Worm (Caenorhabditis elegans) whole organism, late embryonic: ENCODE measurements around the gene F28B1.2.

Experiments used
- C08G9.2 ChIP-seq: sonication (generic microtip); optimal IDR thresholded peaks from 2 replicates; lab custom pipeline; 2016; ENCODE audit warnings: mild to moderate bottlenecking, missing genetic modification characterization, moderate library complexity, missing compliant biosample characterization
- T23F11.4 ChIP-seq: fragments of 200-800 bp; sonication (Bioruptor generic); optimal IDR thresholded peaks from 2 replicates; lab custom pipeline; 2018; ENCODE audit warnings: mild to moderate bottlenecking, missing genetic modification characterization, missing compliant biosample characterization
- ahr-1 ChIP-seq: sonication (generic microtip); optimal IDR thresholded peaks from 2 replicates; lab custom pipeline; 2016; ENCODE audit warnings: missing genetic modification characterization, missing compliant biosample characterization
- ceh-2 ChIP-seq: sonication (generic microtip); optimal IDR thresholded peaks from 2 replicates; lab custom pipeline; 2016; ENCODE audit warnings: missing genotype, missing genetic modification characterization, missing compliant biosample characterization
- ceh-22 ChIP-seq: sonication (generic microtip); optimal IDR thresholded peaks from 2 replicates; lab custom pipeline; 2017; ENCODE audit warnings: missing biosample characterization, missing genetic modification characterization
- ceh-30 ChIP-seq: fragments of 150-350 bp; optimal IDR thresholded peaks from 2 replicates; lab custom pipeline; 2014; ENCODE audit warnings: missing biosample characterization, missing genetic modification characterization
- ceh-6 ChIP-seq: fragments of 200-800 bp; sonication (Bioruptor generic); optimal IDR thresholded peaks from 2 replicates; lab custom pipeline; 2018; ENCODE audit warnings: mild to moderate bottlenecking, missing genetic modification characterization, missing compliant biosample characterization
- ceh-9 ChIP-seq: sonication (generic microtip); optimal IDR thresholded peaks from 2 replicates; lab custom pipeline; 2016; ENCODE audit warnings: mild to moderate bottlenecking, missing genetic modification characterization, inconsistent platforms, missing compliant biosample characterization
- che-1 ChIP-seq: sonication (generic microtip); optimal IDR thresholded peaks from 2 replicates; lab custom pipeline; 2016; ENCODE audit warnings: mild to moderate bottlenecking, missing genetic modification characterization, missing compliant biosample characterization
- dmd-4 ChIP-seq: sonication (generic microtip); optimal IDR thresholded peaks from 2 replicates; lab custom pipeline; 2016; ENCODE audit warnings: borderline replicate concordance, missing genetic modification characterization, missing compliant biosample characterization
- dve-1 ChIP-seq: sonication (generic microtip); optimal IDR thresholded peaks from 2 replicates; lab custom pipeline; 2017; ENCODE audit warnings: antibody characterized with exemption, mild to moderate bottlenecking, missing genetic modification characterization, missing compliant biosample characterization
- elt-2 ChIP-seq: sonication (generic microtip); optimal IDR thresholded peaks from 2 replicates; lab custom pipeline; 2016; ENCODE audit warnings: missing genetic modification reagents, missing genetic modification characterization, missing compliant biosample characterization
- fkh-10 ChIP-seq: fragments of 150-350 bp; optimal IDR thresholded peaks from 2 replicates; lab custom pipeline; 2014; ENCODE audit warnings: missing biosample characterization, missing genetic modification reagents, missing genetic modification characterization
- fkh-6 ChIP-seq: sonication (generic microtip); optimal IDR thresholded peaks from 2 replicates; lab custom pipeline; 2016; ENCODE audit warnings: missing genetic modification characterization, missing compliant biosample characterization
- hlh-13 ChIP-seq: fragments of 200-800 bp; sonication (Bioruptor generic); optimal IDR thresholded peaks from 2 replicates; lab custom pipeline; 2018; ENCODE audit warnings: mild to moderate bottlenecking, missing genetic modification characterization, missing compliant biosample characterization
- hlh-30 ChIP-seq: sonication (generic microtip); optimal IDR thresholded peaks from 2 replicates; lab custom pipeline; 2017; ENCODE audit warnings: antibody characterized with exemption, missing genetic modification characterization, missing compliant biosample characterization; ENCODE audit not compliant: insufficient read depth
- hlh-6 ChIP-seq: sonication (generic microtip); optimal IDR thresholded peaks from 2 replicates; lab custom pipeline; 2016; ENCODE audit warnings: missing genotype, missing genetic modification characterization, missing compliant biosample characterization
- lin-11 ChIP-seq: fragments of 200-800 bp; sonication (Bioruptor generic); optimal IDR thresholded peaks from 2 replicates; lab custom pipeline; 2018; ENCODE audit warnings: mild to moderate bottlenecking, missing genetic modification characterization, missing compliant biosample characterization
- mec-3 ChIP-seq: sonication (generic microtip); optimal IDR thresholded peaks from 2 replicates; lab custom pipeline; 2016; ENCODE audit warnings: borderline replicate concordance, missing genetic modification characterization, missing compliant biosample characterization
- nhr-11 ChIP-seq: fragments of 150-350 bp; optimal IDR thresholded peaks from 2 replicates; lab custom pipeline; 2014; ENCODE audit warnings: missing biosample characterization, missing genetic modification characterization
- nhr-232 ChIP-seq: sonication (generic microtip); optimal IDR thresholded peaks from 2 replicates; lab custom pipeline; 2016; ENCODE audit warnings: missing genetic modification characterization, missing compliant biosample characterization
- npax-4 ChIP-seq: sonication (generic microtip); optimal IDR thresholded peaks from 2 replicates; lab custom pipeline; 2016; ENCODE audit warnings: missing genetic modification characterization, missing compliant biosample characterization
- odd-2 ChIP-seq: sonication (generic microtip); optimal IDR thresholded peaks from 2 replicates; lab custom pipeline; 2017; ENCODE audit warnings: antibody characterized with exemption, mild to moderate bottlenecking, missing genetic modification characterization, missing compliant biosample characterization
- pqm-1 ChIP-seq: sonication (generic microtip); optimal IDR thresholded peaks from 2 replicates; lab custom pipeline; 2016; ENCODE audit warnings: missing genetic modification characterization, missing compliant biosample characterization
- pros-1 ChIP-seq: fragments of 150-350 bp; optimal IDR thresholded peaks from 2 replicates; lab custom pipeline; 2014; ENCODE audit warnings: missing biosample characterization, missing genetic modification reagents, missing genetic modification characterization
- ref-2 ChIP-seq: sonication (generic microtip); optimal IDR thresholded peaks from 2 replicates; lab custom pipeline; 2016; ENCODE audit warnings: missing genetic modification characterization, missing compliant biosample characterization
- sdc-2 ChIP-seq: sonication (generic microtip); optimal IDR thresholded peaks from 2 replicates; lab custom pipeline; 2016; ENCODE audit warnings: missing genotype, missing genetic modification characterization, missing compliant biosample characterization
- sox-2 ChIP-seq: fragments of 200-800 bp; sonication (Bioruptor generic); IDR thresholded peaks from 2 replicates; pipeline ENCODE4 v1.3.6; 2022; ENCODE audit warnings: missing genetic modification reagents, missing genetic modification characterization, missing compliant biosample characterization
- tbx-7 ChIP-seq: sonication (generic microtip); optimal IDR thresholded peaks from 2 replicates; lab custom pipeline; 2016; ENCODE audit warnings: missing genotype, missing genetic modification characterization, missing compliant biosample characterization
- ttx-3 ChIP-seq: sonication (generic microtip); optimal IDR thresholded peaks from 2 replicates; lab custom pipeline; 2016; ENCODE audit warnings: missing genetic modification reagents, missing genetic modification characterization, missing compliant biosample characterization
- unc-3 ChIP-seq, 2 experiments: fragments of 200-800 bp in 1 of 2; sonication (Bioruptor generic) in 1 of 2; sonication (generic microtip) in 1 of 2; conservative IDR thresholded peaks in 1 of 2; optimal IDR thresholded peaks in 1 of 2; 2 replicates each; pipeline versions ENCODE4 v1.3.6 to Lab custom; 2016 to 2022; ENCODE audit warnings: missing compliant biosample characterization in 2 of 2, missing genetic modification characterization in 2 of 2, missing genetic modification reagents in 1 of 2
- unc-86 ChIP-seq: sonication (generic microtip); optimal IDR thresholded peaks from 2 replicates; lab custom pipeline; 2016; ENCODE audit warnings: missing genetic modification characterization, missing compliant biosample characterization

Gene F28B1.2

ce11 chrV:17042263-17042662 lies 2.3 kb upstream of the F28B1.2 start, which contains the start of gene hpo-33:
hpo-33 (plus strand) TSS chrV:17042563.
- no peak for TF ChIP-seq dmd-4 (tag; lab: Kevin White, UChicago)
- no peak for TF ChIP-seq ahr-1 (tag; lab: Kevin White, UChicago)
- TF ChIP-seq npax-4 (tag; lab: Kevin White, UChicago): no peak
- no peak for TF ChIP-seq odd-2
- TF ChIP-seq pros-1 (tag; lab: Kevin White, UChicago): no peak
- no peak for TF ChIP-seq ceh-2
- no peak for TF ChIP-seq che-1 (tag; lab: Kevin White, UChicago)
- TF ChIP-seq fkh-10 (GFP tag; lab: Kevin White, UChicago): no peak
- TF ChIP-seq unc-86 (tag; lab: Kevin White, UChicago): no peak
- no peak for TF ChIP-seq sox-2 (GFP tag; lab: Robert Waterston, UW)
- TF ChIP-seq ceh-9 (tag; lab: Kevin White, UChicago): no peak

- TF ChIP-seq ceh-6 (GFP tag; lab: Kevin White, UChicago): no peak
- TF ChIP-seq mec-3: no peak
- TF ChIP-seq hlh-6: no peak
- no peak for TF ChIP-seq nhr-11 (tag; lab: Kevin White, UChicago)
- no peak for TF ChIP-seq sdc-2 (tag; lab: Kevin White, UChicago)
- TF ChIP-seq lin-11 (tag; lab: Kevin White, UChicago): no peak
These were observed 15.4 kb downstream of the F28B1.2 start, which contains the start of gene sri-66 for ce11 chrV:17059987-17060386. sri-66 (plus strand) TSS chrV:17060287.

ce11 chrV:17061585-17061984 lies 17.0 kb downstream of the F28B1.2 start, which contains the start of gene F28B1.9:
F28B1.9 (plus strand) TSS chrV:17061885.
- TF ChIP-seq hlh-30 (tag; lab: Kevin White, UChicago): no peak
- no peak for TF ChIP-seq ceh-30 (tag; lab: Kevin White, UChicago)
- no peak for TF ChIP-seq elt-2 (tag; lab: Kevin White, UChicago)
- no peak for TF ChIP-seq pqm-1 (tag; lab: Kevin White, UChicago)
- no peak for TF ChIP-seq nhr-232
- TF ChIP-seq ceh-22 (tag; lab: Kevin White, UChicago): no peak
- no peak for TF ChIP-seq ref-2
- no peak for TF ChIP-seq hlh-13 (GFP tag; lab: Kevin White, UChicago)
- TF ChIP-seq unc-86 (tag; lab: Kevin White, UChicago): no peak
- TF ChIP-seq T23F11.4 (GFP tag; lab: Kevin White, UChicago): no peak

ce11 chrV:17064676-17065075 lies 20.1 kb downstream of the F28B1.2 start, which contains the start of gene srh-255:
srh-255 (plus strand) TSS chrV:17064976.
- TF ChIP-seq fkh-6 (tag; lab: Kevin White, UChicago) (no peak), nhr-232 (no peak), lin-11 (tag; lab: Kevin White, UChicago) (no peak), tbx-7 (tag; lab: Kevin White, UChicago) (no peak), C08G9.2 (tag; lab: Kevin White, UChicago) (no peak)

- TF ChIP-seq unc-3 (GFP tag; conservative IDR thresholded peaks at IDR 0.05; lab: Robert Waterston, UW) (no peak), unc-3 (tag; optimal IDR thresholded peaks at IDR 0.05; lab: Kevin White, UChicago) (no peak), pqm-1 (tag; lab: Kevin White, UChicago) (no peak), sox-2 (GFP tag; lab: Robert Waterston, UW) (no peak), unc-86 (tag; lab: Kevin White, UChicago) (no peak), dmd-4 (tag; lab: Kevin White, UChicago) (no peak), ttx-3 (no peak), dve-1 (tag; lab: Kevin White, UChicago) (no peak), che-1 (tag; lab: Kevin White, UChicago) (no peak), tbx-7 (tag; lab: Kevin White, UChicago) (no peak), fkh-6 (tag; lab: Kevin White, UChicago) (no peak), hlh-6 (no peak), pros-1 (tag; lab: Kevin White, UChicago) (no peak), hlh-13 (GFP tag; lab: Kevin White, UChicago) (no peak)
These were observed 22.0 kb downstream of the F28B1.2 start for ce11 chrV:17066634-17067033.
